Worm (Caenorhabditis elegans): ENCODE data around the gene dot-1.4.

Gene dot-1.4

DNA sequence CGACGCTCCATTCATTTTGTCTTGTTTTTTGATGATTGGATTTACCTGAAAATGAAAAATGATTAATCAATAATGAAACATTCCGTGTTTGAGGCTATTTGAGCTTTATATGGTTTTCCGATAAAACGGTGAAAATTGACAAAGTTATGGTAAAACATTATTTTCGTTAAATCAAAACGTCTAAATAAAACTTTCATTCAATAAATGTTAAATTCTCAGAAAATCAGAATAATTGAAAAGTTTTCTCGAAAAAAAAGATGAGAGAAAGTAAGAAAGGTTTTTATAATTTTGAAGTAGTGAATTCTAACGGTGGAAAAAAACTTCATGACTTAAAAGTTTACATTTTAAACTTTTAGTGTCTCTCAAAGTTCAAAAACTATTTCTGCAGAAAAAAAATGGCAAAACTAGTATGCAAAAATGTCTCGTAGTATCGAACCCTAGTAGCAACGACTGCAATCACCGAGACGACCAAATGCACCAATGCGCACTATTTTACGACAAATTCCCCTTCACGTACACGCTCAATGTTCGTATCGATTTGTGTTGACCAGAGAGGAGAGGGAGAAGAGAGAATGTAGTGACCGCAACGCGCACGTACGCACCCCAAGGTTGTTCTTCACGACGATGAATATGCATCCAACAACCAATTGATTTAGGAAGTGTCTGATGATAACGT lies 15.5 kb upstream of the dot-1.4 start, which contains the start of gene nfya-1 (continued):
- TF ChIP-seq D1046.2 (GFP tag; IDR thresholded peaks at IDR 0.05): no peak
- TF ChIP-seq daf-16 (GFP tag; optimal IDR thresholded peaks at IDR 0.05): no peak
- peak; percentile 54 for TF ChIP-seq daf-16 (tag; optimal IDR thresholded peaks at IDR 0.05)
- TF ChIP-seq cey-2 (tag; optimal IDR thresholded peaks at IDR 0.05; ENCODE audit: borderline replicate concordance, insufficient read depth): no peak
- TF ChIP-seq mes-2 (tag; optimal IDR thresholded peaks at IDR 0.05; ENCODE audit: poor library complexity, severe bottlenecking): peak; percentile 75
- peak; percentile 36 for TF ChIP-seq nhr-6 (tag; optimal IDR thresholded peaks at IDR 0.05)
- peak; percentile 60 for TF ChIP-seq nhr-28 (tag; optimal IDR thresholded peaks at IDR 0.05)
- TF ChIP-seq lin-15B (tag; optimal IDR thresholded peaks at IDR 0.05): no peak
- peak; percentile 19 to 98 for TF ChIP-seq hif-1 (tag; optimal IDR thresholded peaks at IDR 0.05)
- no peak for TF ChIP-seq egl-27 (tag; optimal IDR thresholded peaks at IDR 0.05)
- no peak for TF ChIP-seq lin-39 (tag; optimal IDR thresholded peaks at IDR 0.05)
- peak; percentile 33 for TF ChIP-seq dve-1 (tag; optimal IDR thresholded peaks at IDR 0.05; ENCODE audit: insufficient read depth)
- TF ChIP-seq nhr-237 (tag; optimal IDR thresholded peaks at IDR 0.05): no peak
- TF ChIP-seq zfp-2 (tag; optimal IDR thresholded peaks at IDR 0.05): no peak
- no peak for TF ChIP-seq daf-8 (GFP tag; IDR thresholded peaks at IDR 0.05)
- no peak for TF ChIP-seq daf-19 (GFP tag; conservative IDR thresholded peaks at IDR 0.05)

- no peak for TF ChIP-seq lin-1 (GFP tag; IDR thresholded peaks at IDR 0.05)
- peak; percentile 46 for TF ChIP-seq aha-1 (tag)
Measured at ce11 chrX:11941951-11942350, 10.5 kb upstream of the dot-1.4 start, which contains the start of gene F55G7.3. Gene F55G7.3 (minus strand): TSS chrX:11942051.

DNA sequence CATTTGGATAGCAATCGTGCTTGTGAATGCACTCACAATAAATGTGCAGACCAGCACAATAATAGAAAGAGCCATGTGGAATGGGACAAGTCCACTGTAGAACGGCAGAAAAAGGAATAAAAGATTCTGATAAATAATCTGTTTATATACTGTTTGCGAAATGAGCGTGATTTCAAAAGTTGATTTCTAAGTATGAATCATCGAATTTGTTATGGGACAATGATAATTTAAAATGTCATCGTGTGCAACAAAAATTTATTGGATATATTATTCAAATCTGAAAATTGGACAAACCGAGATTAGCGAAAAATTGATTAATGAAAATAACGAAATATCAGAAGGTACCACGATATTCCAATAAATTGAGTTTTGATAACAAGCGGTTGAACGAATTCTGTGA lies 7.4 kb upstream of the dot-1.4 start, which contains the start of gene F55G7.5:
TSS of gene F55G7.5 (minus strand) at position 101 of the 400 bp plus-strand sequence.
- no peak for TF ChIP-seq vab-7 (GFP tag; IDR thresholded peaks at IDR 0.05)
- no peak for TF ChIP-seq F10B5.3 (tag; optimal IDR thresholded peaks at IDR 0.05)
- TF ChIP-seq nhr-11 (tag; optimal IDR thresholded peaks at IDR 0.05): no peak
- TF ChIP-seq nhr-41 (GFP tag; IDR thresholded peaks at IDR 0.05): no peak
- no peak for TF ChIP-seq ctbp-1 (GFP tag; IDR thresholded peaks at IDR 0.05)
- no peak for TF ChIP-seq lin-38 (GFP tag; IDR thresholded peaks at IDR 0.05)
- TF ChIP-seq madf-5 (GFP tag; IDR thresholded peaks at IDR 0.05): no peak
- TF ChIP-seq tra-1 (GFP tag; IDR thresholded peaks at IDR 0.05): no peak
- TF ChIP-seq Y5F2A.4 (GFP tag; optimal IDR thresholded peaks at IDR 0.05): no peak
- no peak for TF ChIP-seq nhr-42 (GFP tag; IDR thresholded peaks at IDR 0.05)
- no peak for TF ChIP-seq zag-1 (tag; optimal IDR thresholded peaks at IDR 0.05)
- TF ChIP-seq ceh-32 (tag; optimal IDR thresholded peaks at IDR 0.05; ENCODE audit: poor library complexity): no peak
- TF ChIP-seq lin-15B (tag; optimal IDR thresholded peaks at IDR 0.05): no peak

DNA sequence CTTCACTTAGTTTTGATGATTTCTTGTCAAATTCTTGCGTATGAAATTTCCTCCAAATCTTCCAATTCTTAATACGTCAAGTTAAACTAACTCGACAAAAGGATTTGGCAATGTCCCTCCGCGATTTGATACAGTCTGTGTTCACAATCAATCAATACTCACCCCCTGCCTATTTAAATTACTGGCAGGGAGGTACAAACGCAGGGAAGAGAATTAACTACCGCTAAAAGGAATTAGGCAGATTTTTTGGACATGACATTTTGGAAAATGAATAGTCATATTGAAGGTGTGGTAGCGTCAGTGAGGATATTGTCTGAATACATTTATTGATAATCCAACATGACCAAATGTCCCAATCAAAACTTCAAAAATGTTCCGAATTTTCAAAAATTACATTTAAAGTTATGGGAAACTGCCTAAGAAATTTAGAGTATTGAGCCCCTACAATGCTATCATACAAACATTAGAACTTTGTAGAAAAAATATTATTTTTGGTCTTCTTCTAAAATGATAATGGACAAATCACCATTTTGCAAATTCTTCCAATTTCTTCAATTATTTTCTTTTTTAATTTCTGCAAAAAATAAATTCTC lies 6.0 kb upstream of the dot-1.4 start:
- TF ChIP-seq snpc-4 (tag; optimal IDR thresholded peaks at IDR 0.05): peak; percentile 53
- peak; percentile 99 for TF ChIP-seq nhr-42 (GFP tag; IDR thresholded peaks at IDR 0.05)
- peak; percentile 96 for TF ChIP-seq F10B5.3 (tag; optimal IDR thresholded peaks at IDR 0.05)
- peak; percentile 68 for TF ChIP-seq pqm-1 (tag; optimal IDR thresholded peaks at IDR 0.05)
- TF ChIP-seq daf-12 (tag; optimal IDR thresholded peaks at IDR 0.05): no peak
- peak; percentile 97 for TF ChIP-seq madf-9 (GFP tag; conservative IDR thresholded peaks at IDR 0.05)
- peak; percentile 99 for TF ChIP-seq nhr-11 (tag; optimal IDR thresholded peaks at IDR 0.05)
- peak; percentile 41 for TF ChIP-seq lin-15B (tag; optimal IDR thresholded peaks at IDR 0.05)
- 0 out of 2 replicates have a peak, but pooled peaks have one; percentile 23 for TF ChIP-seq F44E2.7 (GFP tag; IDR thresholded peaks at IDR 0.05)
- peak; percentile 100 for TF ChIP-seq aha-1 (tag)
- peak; percentile 97 for TF ChIP-seq dmd-6 (GFP tag; IDR thresholded peaks at IDR 0.05)
- TF ChIP-seq nhr-102 (tag; optimal IDR thresholded peaks at IDR 0.05): peak; percentile 99
- TF ChIP-seq ztf-11 (tag; optimal IDR thresholded peaks at IDR 0.05): peak; percentile 84
- TF ChIP-seq fkh-10 (GFP tag; optimal IDR thresholded peaks at IDR 0.05): peak; percentile 98
- TF ChIP-seq unc-62 (GFP tag; optimal IDR thresholded peaks at IDR 0.05 in 1 of 2): peak; percentile 91 to 100
- TF ChIP-seq unc-62 (tag; optimal IDR thresholded peaks at IDR 0.05): peak; percentile 93
- no peak for TF ChIP-seq tag-97 (GFP tag; IDR thresholded peaks at IDR 0.05)
- peak; percentile 96 for TF ChIP-seq daf-19 (GFP tag; conservative IDR thresholded peaks at IDR 0.05)
- TF ChIP-seq nhr-48 (tag; optimal IDR thresholded peaks at IDR 0.05): peak; percentile 98
- no peak for TF ChIP-seq ceh-44 (GFP tag; IDR thresholded peaks at IDR 0.05)
- TF ChIP-seq F26F4.8 (GFP tag; conservative IDR thresholded peaks at IDR 0.05): no peak
